ENCODE assay signal across 1 fruit fly cellular context in the genomic region with DNA sequence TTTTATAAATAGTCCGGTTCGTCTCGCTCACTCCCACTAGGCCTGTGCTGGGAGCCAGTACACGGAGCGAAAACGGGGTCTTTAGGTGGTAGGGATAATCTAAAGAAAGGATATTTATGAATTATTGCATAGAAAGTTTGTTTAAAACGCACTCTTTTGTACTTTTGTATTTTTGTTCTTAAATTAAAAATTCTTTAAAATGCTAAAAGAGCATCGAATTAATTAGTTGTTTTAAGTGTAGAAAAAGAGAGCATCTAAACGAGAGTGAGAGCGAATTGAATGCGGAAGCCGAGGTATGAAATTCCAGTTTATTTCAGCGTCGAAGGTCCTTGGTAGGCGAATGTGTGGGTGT.
TF ChIP-seq lines count a peak whose summit lies in the region.

No protein-coding gene starts in this region.

TF ChIP-seq in whole organism, embryonic, 481 proteins besides CTCF, POLR2A, EP300 and RAD21 (continued from another document):
- TF ChIP-seq CG8765 (GFP tag; IDR thresholded peaks at IDR 0.05; lab: Robert Waterston, UW): peak; percentile 80
- TF ChIP-seq abd-A (tag; optimal IDR thresholded peaks at IDR 0.05; lab: Kevin White, UChicago): no peak
- TF ChIP-seq cg (GFP tag; optimal IDR thresholded peaks at IDR 0.05; lab: Kevin White, UChicago): no peak
- no peak for TF ChIP-seq CG17912 (GFP tag; optimal IDR thresholded peaks at IDR 0.05; lab: Kevin White, UChicago)
- TF ChIP-seq CG10654 (GFP tag; optimal IDR thresholded peaks at IDR 0.05; lab: Kevin White, UChicago): peak; percentile 42
- no peak for TF ChIP-seq CG10431 (GFP tag; optimal IDR thresholded peaks at IDR 0.05; lab: Kevin White, UChicago)
- TF ChIP-seq CG11456 (GFP tag; IDR thresholded peaks at IDR 0.05; lab: Robert Waterston, UW): peak; percentile 57; the same call in 1 of the 3 replicates
- no peak for TF ChIP-seq CG17612 (GFP tag; IDR thresholded peaks at IDR 0.05; lab: Robert Waterston, UW)
- TF ChIP-seq shn (GFP tag; optimal IDR thresholded peaks at IDR 0.05; lab: Kevin White, UChicago): peak; percentile 49
- TF ChIP-seq stwl (tag; optimal IDR thresholded peaks at IDR 0.05; lab: Kevin White, UChicago): peak; percentile 26
- TF ChIP-seq peb (GFP tag; IDR thresholded peaks at IDR 0.05; lab: Robert Waterston, UW): peak; percentile 56; the same call in 1 of the 2 replicates
- TF ChIP-seq NfI (GFP tag; optimal IDR thresholded peaks at IDR 0.05; lab: Kevin White, UChicago): peak; percentile 40
- TF ChIP-seq CG16863 (GFP tag; optimal IDR thresholded peaks at IDR 0.05; lab: Kevin White, UChicago): peak; percentile 76
- TF ChIP-seq CG12155 (GFP tag; optimal IDR thresholded peaks at IDR 0.05; lab: Kevin White, UChicago): peak; percentile 75
- peak; percentile 77 for TF ChIP-seq H2.0 (GFP tag; IDR thresholded peaks at IDR 0.05; lab: Robert Waterston, UW)
- TF ChIP-seq Lhr (GFP tag; optimal IDR thresholded peaks at IDR 0.05; lab: Kevin White, UChicago): peak; percentile 36
- TF ChIP-seq CG7372 (GFP tag; IDR thresholded peaks at IDR 0.05; lab: Robert Waterston, UW): 0 out of 2 replicates have a peak, but pooled peaks have one; percentile 24
- TF ChIP-seq Xbp1 (GFP tag; optimal IDR thresholded peaks at IDR 0.05; lab: Kevin White, UChicago): peak; percentile 84
- TF ChIP-seq Doc3 (GFP tag; IDR thresholded peaks at IDR 0.05; lab: Robert Waterston, UW; ENCODE audit: partially characterized antibody): no peak
- no peak for TF ChIP-seq mld (GFP tag; IDR thresholded peaks at IDR 0.05; lab: Robert Waterston, UW; ENCODE audit: partially characterized antibody)
- no peak for TF ChIP-seq C15 (GFP tag; IDR thresholded peaks at IDR 0.05; lab: Robert Waterston, UW)
- TF ChIP-seq CG16813 (GFP tag; IDR thresholded peaks at IDR 0.05; lab: Robert Waterston, UW; ENCODE audit: partially characterized antibody): no peak
- TF ChIP-seq CG13624 (GFP tag; optimal IDR thresholded peaks at IDR 0.05; lab: Kevin White, UChicago): peak; percentile 65
- TF ChIP-seq CG12236 (GFP tag; optimal IDR thresholded peaks at IDR 0.05; lab: Kevin White, UChicago): peak; percentile 69
- peak; percentile 46 for TF ChIP-seq CG2678 (tag; optimal IDR thresholded peaks at IDR 0.05; lab: Kevin White, UChicago)
- peak; percentile 68 for TF ChIP-seq CHES-1-like (GFP tag; optimal IDR thresholded peaks at IDR 0.05; lab: Kevin White, UChicago)
- TF ChIP-seq CG12659 (GFP tag; optimal IDR thresholded peaks at IDR 0.05; lab: Kevin White, UChicago): peak; percentile 51
- no peak for TF ChIP-seq wdn (GFP tag; IDR thresholded peaks at IDR 0.05; lab: Robert Waterston, UW)
- peak; percentile 65 for TF ChIP-seq Nf-YB (GFP tag; optimal IDR thresholded peaks at IDR 0.05; lab: Kevin White, UChicago)
- peak; percentile 52 for TF ChIP-seq CG17568 (GFP tag; optimal IDR thresholded peaks at IDR 0.05; lab: Kevin White, UChicago)
- TF ChIP-seq CG14050 (GFP tag; IDR thresholded peaks at IDR 0.05; lab: Robert Waterston, UW): peak; percentile 22; the same call in 1 of the 3 replicates
- 0 out of 3 replicates have a peak, but pooled peaks have one; percentile 22 for TF ChIP-seq Dbx (GFP tag; IDR thresholded peaks at IDR 0.05; lab: Robert Waterston, UW)
- TF ChIP-seq HmgZ (tag; optimal IDR thresholded peaks at IDR 0.05; lab: Kevin White, UChicago): peak; percentile 53
- peak; percentile 64 for TF ChIP-seq disco-r (GFP tag; optimal IDR thresholded peaks at IDR 0.05; lab: Kevin White, UChicago)
- TF ChIP-seq E2f2 (GFP tag; IDR thresholded peaks at IDR 0.05; lab: Robert Waterston, UW): peak; percentile 55; the same call in 1 of the 2 replicates
- no peak for TF ChIP-seq MESR4 (GFP tag; optimal IDR thresholded peaks at IDR 0.05; lab: Kevin White, UChicago)
- TF ChIP-seq org-1 (GFP tag; optimal IDR thresholded peaks at IDR 0.05; lab: Kevin White, UChicago): peak; percentile 79
- no peak for TF ChIP-seq Hmx (GFP tag; optimal IDR thresholded peaks at IDR 0.05; lab: Kevin White, UChicago)
- TF ChIP-seq CG13775 (GFP tag; optimal IDR thresholded peaks at IDR 0.05; lab: Kevin White, UChicago): peak; percentile 83
- TF ChIP-seq CG6654 (GFP tag; optimal IDR thresholded peaks at IDR 0.05; lab: Kevin White, UChicago): no peak
- TF ChIP-seq dimm (GFP tag; IDR thresholded peaks at IDR 0.05; lab: Robert Waterston, UW): no peak
- TF ChIP-seq Dfd (GFP tag; optimal IDR thresholded peaks at IDR 0.05; lab: Kevin White, UChicago): no peak
- peak; percentile 37 for TF ChIP-seq fd3F (GFP tag; optimal IDR thresholded peaks at IDR 0.05; lab: Kevin White, UChicago)
- TF ChIP-seq lilli (GFP tag; optimal IDR thresholded peaks at IDR 0.05; lab: Kevin White, UChicago): peak; percentile 83
- peak; percentile 82 for TF ChIP-seq CG8944 (GFP tag; optimal IDR thresholded peaks at IDR 0.05; lab: Kevin White, UChicago)
- TF ChIP-seq Sry-δ (GFP tag; optimal IDR thresholded peaks at IDR 0.05; lab: Kevin White, UChicago): peak; percentile 16
- peak; percentile 54 for TF ChIP-seq CG8290 (GFP tag; optimal IDR thresholded peaks at IDR 0.05; lab: Kevin White, UChicago)
- peak; percentile 22 to 35 for TF ChIP-seq CG8290 (tag; optimal IDR thresholded peaks at IDR 0.05; lab: Kevin White, UChicago)
- no peak for TF ChIP-seq Dip2 (GFP tag; IDR thresholded peaks at IDR 0.05; lab: Robert Waterston, UW)
- TF ChIP-seq Usf (GFP tag; optimal IDR thresholded peaks at IDR 0.05; lab: Kevin White, UChicago): peak; percentile 78
- peak; percentile 68 for TF ChIP-seq CG10267 (tag; optimal IDR thresholded peaks at IDR 0.05; lab: Kevin White, UChicago)
- peak; percentile 32; the same call in 1 of the 2 replicates for TF ChIP-seq Rfx (GFP tag; IDR thresholded peaks at IDR 0.05; lab: Robert Waterston, UW)
- TF ChIP-seq CG10147 (GFP tag; optimal IDR thresholded peaks at IDR 0.05; lab: Kevin White, UChicago): no peak
- peak; percentile 92 for TF ChIP-seq gem (tag; optimal IDR thresholded peaks at IDR 0.05; lab: Kevin White, UChicago)
- no peak for TF ChIP-seq CG9797 (GFP tag; optimal IDR thresholded peaks at IDR 0.05; lab: Kevin White, UChicago)
- peak; percentile 28 for TF ChIP-seq tup (GFP tag; optimal IDR thresholded peaks at IDR 0.05; lab: Kevin White, UChicago)
- TF ChIP-seq tgo (GFP tag; IDR thresholded peaks at IDR 0.05; lab: Robert Waterston, UW): peak; percentile 28; the same call in 1 of the 3 replicates
- TF ChIP-seq CG10979 (tag; optimal IDR thresholded peaks at IDR 0.05; lab: Kevin White, UChicago): peak; percentile 79
- TF ChIP-seq CG6175 (GFP tag; IDR thresholded peaks at IDR 0.05; lab: Robert Waterston, UW): no peak
- TF ChIP-seq HHEX (GFP tag; optimal IDR thresholded peaks at IDR 0.05; lab: Kevin White, UChicago): peak; percentile 7
- no peak for TF ChIP-seq luna (GFP tag; optimal IDR thresholded peaks at IDR 0.05; lab: Kevin White, UChicago)
- TF ChIP-seq CG34224 (GFP tag; IDR thresholded peaks at IDR 0.05; lab: Robert Waterston, UW; ENCODE audit: partially characterized antibody): no peak
- TF ChIP-seq cad (GFP tag; optimal IDR thresholded peaks at IDR 0.05; lab: Kevin White, UChicago): no peak
- TF ChIP-seq crc (GFP tag; optimal IDR thresholded peaks at IDR 0.05; lab: Kevin White, UChicago): peak; percentile 45
- TF ChIP-seq CG1832 (GFP tag; optimal IDR thresholded peaks at IDR 0.05; lab: Kevin White, UChicago): no peak
- TF ChIP-seq CG10321 (GFP tag; IDR thresholded peaks at IDR 0.05; lab: Robert Waterston, UW): peak; percentile 40; the same call in 1 of the 2 replicates
- TF ChIP-seq stc (GFP tag; IDR thresholded peaks at IDR 0.05; lab: Robert Waterston, UW): peak; percentile 56; the same call in 1 of the 2 replicates
- TF ChIP-seq ERR (GFP tag; optimal IDR thresholded peaks at IDR 0.05; lab: Kevin White, UChicago): peak; percentile 28
- no peak for TF ChIP-seq odd (GFP tag; optimal IDR thresholded peaks at IDR 0.05; lab: Kevin White, UChicago)
- peak; percentile 73 for TF ChIP-seq Mes4 (GFP tag; optimal IDR thresholded peaks at IDR 0.05; lab: Kevin White, UChicago)
- peak; percentile 70 for TF ChIP-seq CG4820 (GFP tag; optimal IDR thresholded peaks at IDR 0.05; lab: Kevin White, UChicago)
- TF ChIP-seq CG31441 (GFP tag; IDR thresholded peaks at IDR 0.05; lab: Robert Waterston, UW): peak; percentile 74
- no peak for TF ChIP-seq CG1647 (GFP tag; optimal IDR thresholded peaks at IDR 0.05; lab: Kevin White, UChicago)
- TF ChIP-seq kay (GFP tag; optimal IDR thresholded peaks at IDR 0.05; lab: Kevin White, UChicago): peak; percentile 13
- TF ChIP-seq oc (tag; optimal IDR thresholded peaks at IDR 0.05; lab: Kevin White, UChicago): peak; percentile 72
- TF ChIP-seq TFAM (GFP tag; optimal IDR thresholded peaks at IDR 0.05; lab: Kevin White, UChicago): no peak
- peak; percentile 93 for TF ChIP-seq CG17328 (GFP tag; IDR thresholded peaks at IDR 0.05; lab: Robert Waterston, UW)
- TF ChIP-seq Vsx1 (GFP tag; optimal IDR thresholded peaks at IDR 0.05; lab: Kevin White, UChicago): peak; percentile 45
- peak; percentile 80 for TF ChIP-seq maf-S (GFP tag; optimal IDR thresholded peaks at IDR 0.05; lab: Kevin White, UChicago)
- TF ChIP-seq CG11247 (GFP tag; IDR thresholded peaks at IDR 0.05; lab: Robert Waterston, UW): peak; percentile 53; the same call in 1 of the 2 replicates
- TF ChIP-seq az2 (GFP tag; optimal IDR thresholded peaks at IDR 0.05; lab: Kevin White, UChicago): peak; percentile 86
- TF ChIP-seq CG18764 (GFP tag; optimal IDR thresholded peaks at IDR 0.05; lab: Kevin White, UChicago): no peak
- peak; percentile 60 for TF ChIP-seq ranshi (GFP tag; IDR thresholded peaks at IDR 0.05; lab: Robert Waterston, UW)
- TF ChIP-seq slou (GFP tag; optimal IDR thresholded peaks at IDR 0.05; lab: Kevin White, UChicago): peak; percentile 5
- peak; percentile 41 for TF ChIP-seq pho (GFP tag; optimal IDR thresholded peaks at IDR 0.05; lab: Kevin White, UChicago)
- TF ChIP-seq h (optimal IDR thresholded peaks at IDR 0.05; lab: Kevin White, UChicago): no peak
- TF ChIP-seq CG5180 (GFP tag; optimal IDR thresholded peaks at IDR 0.05; lab: Kevin White, UChicago): no peak
- TF ChIP-seq psq (GFP tag; optimal IDR thresholded peaks at IDR 0.05; lab: Kevin White, UChicago): peak; percentile 37
- peak; percentile 82 for TF ChIP-seq nmo (GFP tag; optimal IDR thresholded peaks at IDR 0.05; lab: Kevin White, UChicago)
- TF ChIP-seq CG17186 (GFP tag; optimal IDR thresholded peaks at IDR 0.05; lab: Kevin White, UChicago): no peak
- peak; percentile 59 for TF ChIP-seq CG17385 (GFP tag; optimal IDR thresholded peaks at IDR 0.05; lab: Kevin White, UChicago)
- peak; percentile 59 for TF ChIP-seq CG14710 (tag; optimal IDR thresholded peaks at IDR 0.05; lab: Kevin White, UChicago)
- TF ChIP-seq sd (tag; optimal IDR thresholded peaks at IDR 0.05; lab: Kevin White, UChicago): no peak
- TF ChIP-seq unpg (GFP tag; optimal IDR thresholded peaks at IDR 0.05; lab: Kevin White, UChicago): peak; percentile 87
- peak; percentile 69 for TF ChIP-seq lbe (GFP tag; optimal IDR thresholded peaks at IDR 0.05; lab: Kevin White, UChicago)
- no peak for TF ChIP-seq CG6765 (GFP tag; optimal IDR thresholded peaks at IDR 0.05; lab: Kevin White, UChicago)
- no peak for TF ChIP-seq Asciz (GFP tag; optimal IDR thresholded peaks at IDR 0.05; lab: Kevin White, UChicago)
- peak; percentile 97 for TF ChIP-seq zf30C (GFP tag; optimal IDR thresholded peaks at IDR 0.05; lab: Kevin White, UChicago)
- peak; percentile 79 for TF ChIP-seq Atf-2 (GFP tag; optimal IDR thresholded peaks at IDR 0.05; lab: Kevin White, UChicago)
- TF ChIP-seq CG34376 (GFP tag; optimal IDR thresholded peaks at IDR 0.05; lab: Kevin White, UChicago): no peak
- no peak for TF ChIP-seq CG14965 (GFP tag; optimal IDR thresholded peaks at IDR 0.05; lab: Kevin White, UChicago; ENCODE audit: borderline replicate concordance)
- TF ChIP-seq Tbp (GFP tag; optimal IDR thresholded peaks at IDR 0.05; lab: Kevin White, UChicago): no peak
- peak; percentile 46; the same call in 1 of the 2 replicates for TF ChIP-seq CG3847 (GFP tag; IDR thresholded peaks at IDR 0.05; lab: Robert Waterston, UW)
- no peak for TF ChIP-seq yki (optimal IDR thresholded peaks at IDR 0.05; lab: Kevin White, UChicago)
- TF ChIP-seq CG17361 (GFP tag; IDR thresholded peaks at IDR 0.05; lab: Robert Waterston, UW): peak; percentile 56
- peak; percentile 96 for TF ChIP-seq Ets65A (GFP tag; lab: Kevin White, UChicago)
- TF ChIP-seq NFAT (GFP tag; IDR thresholded peaks at IDR 0.05; lab: Robert Waterston, UW): no peak
- TF ChIP-seq CG32772 (GFP tag; IDR thresholded peaks at IDR 0.05; lab: Robert Waterston, UW): peak; percentile 65
- TF ChIP-seq gro (GFP tag; optimal IDR thresholded peaks at IDR 0.05; lab: Kevin White, UChicago): peak; percentile 53
- TF ChIP-seq dpn (GFP tag; optimal IDR thresholded peaks at IDR 0.05; lab: Kevin White, UChicago): peak; percentile 74 to 81
- TF ChIP-seq CG13287 (GFP tag; IDR thresholded peaks at IDR 0.05; lab: Robert Waterston, UW; ENCODE audit: partially characterized antibody): no peak
- no peak for TF ChIP-seq Jarid2 (GFP tag; optimal IDR thresholded peaks at IDR 0.05; lab: Kevin White, UChicago)
- no peak for TF ChIP-seq Atf6 (GFP tag; IDR thresholded peaks at IDR 0.05; lab: Robert Waterston, UW)
- peak; percentile 66 for TF ChIP-seq CG15269 (tag; optimal IDR thresholded peaks at IDR 0.05; lab: Kevin White, UChicago)
- TF ChIP-seq hbn (GFP tag; IDR thresholded peaks at IDR 0.05; lab: Robert Waterston, UW; ENCODE audit: partially characterized antibody): no peak
- TF ChIP-seq CG10274 (GFP tag; optimal IDR thresholded peaks at IDR 0.05; lab: Kevin White, UChicago): no peak
- peak; percentile 57 for TF ChIP-seq Neu2 (GFP tag; optimal IDR thresholded peaks at IDR 0.05; lab: Kevin White, UChicago; ENCODE audit: borderline replicate concordance)
- peak; percentile 67 for TF ChIP-seq phol (tag; optimal IDR thresholded peaks at IDR 0.05; lab: Kevin White, UChicago)
- peak; percentile 76 for TF ChIP-seq vvl (GFP tag; IDR thresholded peaks at IDR 0.05; lab: Robert Waterston, UW)
- TF ChIP-seq tna (GFP tag; IDR thresholded peaks at IDR 0.05; lab: Robert Waterston, UW; ENCODE audit: partially characterized antibody): no peak
- no peak for TF ChIP-seq Opbp (GFP tag; IDR thresholded peaks at IDR 0.05; lab: Robert Waterston, UW; ENCODE audit: partially characterized antibody)
- no peak for TF ChIP-seq Meics (GFP tag; optimal IDR thresholded peaks at IDR 0.05; lab: Kevin White, UChicago)
- peak; percentile 68 for TF ChIP-seq Hmr (GFP tag; optimal IDR thresholded peaks at IDR 0.05; lab: Kevin White, UChicago)
